Fruit fly (Drosophila melanogaster): ENCODE data around the gene Pino.

Gene Pino

DNA sequence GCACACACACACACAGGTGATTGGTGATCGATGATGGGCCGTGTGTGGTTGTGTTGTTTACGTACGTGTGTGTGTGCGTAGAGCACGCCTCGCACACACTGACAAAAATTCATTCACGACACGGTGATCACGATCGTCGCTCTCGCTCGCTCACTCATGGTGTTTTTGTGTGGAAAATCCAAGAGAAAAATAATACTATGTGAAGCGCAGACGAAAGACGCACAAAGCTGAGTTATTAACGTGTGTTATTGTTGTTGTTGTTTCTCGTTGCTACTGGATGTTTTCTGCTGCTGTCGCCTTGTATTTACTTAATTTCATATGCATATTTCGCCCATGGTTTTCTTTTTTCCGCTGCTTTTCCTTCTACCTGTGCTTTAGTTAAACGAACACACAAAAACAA, 51.7 kb downstream of the Pino start:
- TF ChIP-seq CG8478 (optimal IDR thresholded peaks at IDR 0.05) = peak; percentile 40
- no peak for TF ChIP-seq EcR (GFP tag; optimal IDR thresholded peaks at IDR 0.05)

dm6 chr2L:1075753-1076152, 53.0 kb downstream of the Pino start:
- TF ChIP-seq pan (optimal IDR thresholded peaks at IDR 0.05) = peak; percentile 69
- TF ChIP-seq usp (GFP tag; optimal IDR thresholded peaks at IDR 0.05) = no peak

dm6 chr2L:1074180-1074864, 54.4 kb downstream of the Pino start:
- no peak for TF ChIP-seq pan (optimal IDR thresholded peaks at IDR 0.05)

DNA sequence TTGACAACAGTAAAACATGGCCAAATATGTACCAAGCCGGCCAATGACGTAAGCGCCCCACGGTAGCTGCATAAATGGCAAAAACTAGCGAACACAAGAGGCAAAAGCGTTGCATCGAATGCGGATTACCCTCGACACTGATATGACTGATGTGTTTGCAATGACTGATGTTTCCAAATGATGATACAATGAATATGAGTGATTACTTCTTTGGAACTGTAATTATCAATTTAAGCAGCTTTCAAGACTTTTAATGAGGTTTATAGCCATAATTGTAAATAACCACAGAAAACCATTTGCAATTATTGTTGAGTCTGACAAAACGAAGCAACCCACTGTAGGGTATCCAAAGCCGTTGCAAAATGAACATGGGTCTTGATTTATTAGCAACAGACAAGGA, 55.2 kb downstream of the Pino start:
- TF ChIP-seq usp (GFP tag; optimal IDR thresholded peaks at IDR 0.05) = no peak
- no peak for TF ChIP-seq CG8478 (optimal IDR thresholded peaks at IDR 0.05)
- no peak for TF ChIP-seq psq (optimal IDR thresholded peaks at IDR 0.05)
- no peak for TF ChIP-seq EcR (GFP tag; optimal IDR thresholded peaks at IDR 0.05)
- TF ChIP-seq Dll (optimal IDR thresholded peaks at IDR 0.05) = no peak
- TF ChIP-seq pan (optimal IDR thresholded peaks at IDR 0.05) = no peak

- TF ChIP-seq EcR (GFP tag; optimal IDR thresholded peaks at IDR 0.05) (no peak), usp (GFP tag; optimal IDR thresholded peaks at IDR 0.05) (no peak)
Measured at dm6 chr2L:1072184-1072583, 56.6 kb downstream of the Pino start.

dm6 chr2L:1070941-1071340, 57.8 kb downstream of the Pino start:
- no peak for TF ChIP-seq Dll (optimal IDR thresholded peaks at IDR 0.05)
- no peak for TF ChIP-seq CG8478 (optimal IDR thresholded peaks at IDR 0.05)

DNA sequence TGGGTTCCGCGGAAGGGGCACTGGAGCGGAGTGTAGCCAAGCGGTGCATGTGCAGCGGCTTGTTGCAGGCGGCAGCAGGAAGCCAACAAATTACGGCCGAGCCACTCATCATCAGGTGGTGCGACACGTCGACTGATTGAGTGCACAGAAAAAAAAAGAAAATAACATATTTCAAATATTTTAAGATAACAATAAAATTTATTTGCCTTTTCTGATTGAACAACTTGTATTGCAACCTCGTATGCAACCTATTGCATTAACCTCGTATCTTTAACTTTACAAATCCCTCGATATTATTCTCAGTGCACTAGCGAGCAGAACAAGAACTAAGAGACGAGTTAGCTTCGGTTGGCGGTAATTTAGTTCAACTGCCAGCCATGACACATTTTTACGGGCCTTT, 58.4 kb downstream of the Pino start:
- no peak for TF ChIP-seq usp (GFP tag; optimal IDR thresholded peaks at IDR 0.05)
- TF ChIP-seq psq (optimal IDR thresholded peaks at IDR 0.05) = no peak
- no peak for TF ChIP-seq CG8478 (optimal IDR thresholded peaks at IDR 0.05)
- no peak for TF ChIP-seq EcR (GFP tag; optimal IDR thresholded peaks at IDR 0.05)
- no peak for TF ChIP-seq Dll (optimal IDR thresholded peaks at IDR 0.05)
- TF ChIP-seq pan (optimal IDR thresholded peaks at IDR 0.05) = no peak

DNA sequence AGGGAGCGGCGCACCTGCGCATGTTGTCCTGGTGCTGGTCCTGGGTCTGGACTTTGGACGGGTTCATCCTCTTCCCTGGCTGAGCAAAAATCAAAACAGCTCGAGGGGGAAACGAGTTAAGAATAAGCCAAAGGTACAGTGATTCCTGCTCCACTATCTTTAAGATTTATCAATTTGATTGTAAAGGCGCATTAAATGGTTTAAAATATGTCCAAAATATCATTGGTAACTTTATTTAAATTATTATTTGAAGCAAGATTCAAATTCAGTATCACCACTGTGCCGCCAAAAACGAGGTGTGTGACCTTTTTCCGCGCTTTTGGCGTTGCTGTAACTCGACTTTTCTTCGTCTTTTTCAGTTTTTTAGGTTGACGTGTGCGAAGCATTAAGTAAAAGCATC, 59.3 kb downstream of the Pino start:
- no peak for TF ChIP-seq EcR (GFP tag; optimal IDR thresholded peaks at IDR 0.05)
- no peak for TF ChIP-seq usp (GFP tag; optimal IDR thresholded peaks at IDR 0.05)
- TF ChIP-seq pan (optimal IDR thresholded peaks at IDR 0.05) = no peak
- TF ChIP-seq CG8478 (optimal IDR thresholded peaks at IDR 0.05) = no peak
- no peak for TF ChIP-seq Dll (optimal IDR thresholded peaks at IDR 0.05)
- TF ChIP-seq psq (optimal IDR thresholded peaks at IDR 0.05) = no peak

- TF ChIP-seq Dll (optimal IDR thresholded peaks at IDR 0.05) = no peak
Measured at dm6 chr2L:1068517-1069107, 60.1 kb downstream of the Pino start.

DNA sequence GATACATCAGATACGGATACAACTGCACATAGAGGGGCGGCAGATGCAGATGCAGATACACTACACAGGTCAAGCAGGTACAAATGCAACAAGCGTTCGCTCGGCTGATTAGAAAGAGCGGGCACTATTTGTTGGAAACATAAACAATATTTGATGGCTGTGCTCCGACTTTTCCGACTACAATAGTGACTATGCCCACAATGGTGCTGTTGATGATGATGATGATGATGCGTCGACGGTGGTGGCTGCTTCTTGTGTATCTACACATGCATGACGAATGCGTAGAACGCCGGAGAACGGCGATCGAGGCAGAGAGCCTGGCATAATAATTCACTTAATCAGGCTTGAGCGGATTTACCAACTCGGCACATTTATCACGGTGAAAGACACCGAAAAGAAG, 60.7 kb downstream of the Pino start:
- no peak for TF ChIP-seq EcR (GFP tag; optimal IDR thresholded peaks at IDR 0.05)
- no peak for TF ChIP-seq psq (optimal IDR thresholded peaks at IDR 0.05)
- TF ChIP-seq CG8478 (optimal IDR thresholded peaks at IDR 0.05) = no peak
- TF ChIP-seq pan (optimal IDR thresholded peaks at IDR 0.05) = no peak
- TF ChIP-seq Dll (optimal IDR thresholded peaks at IDR 0.05) = no peak
- TF ChIP-seq usp (GFP tag; optimal IDR thresholded peaks at IDR 0.05) = no peak

- TF ChIP-seq Dll (optimal IDR thresholded peaks at IDR 0.05) (no peak), CG8478 (optimal IDR thresholded peaks at IDR 0.05) (no peak), psq (optimal IDR thresholded peaks at IDR 0.05) (no peak), pan (optimal IDR thresholded peaks at IDR 0.05) (no peak), EcR (GFP tag; optimal IDR thresholded peaks at IDR 0.05) (no peak), usp (GFP tag; optimal IDR thresholded peaks at IDR 0.05) (no peak)
Measured at dm6 chr2L:1066330-1066729, 62.4 kb downstream of the Pino start.

DNA sequence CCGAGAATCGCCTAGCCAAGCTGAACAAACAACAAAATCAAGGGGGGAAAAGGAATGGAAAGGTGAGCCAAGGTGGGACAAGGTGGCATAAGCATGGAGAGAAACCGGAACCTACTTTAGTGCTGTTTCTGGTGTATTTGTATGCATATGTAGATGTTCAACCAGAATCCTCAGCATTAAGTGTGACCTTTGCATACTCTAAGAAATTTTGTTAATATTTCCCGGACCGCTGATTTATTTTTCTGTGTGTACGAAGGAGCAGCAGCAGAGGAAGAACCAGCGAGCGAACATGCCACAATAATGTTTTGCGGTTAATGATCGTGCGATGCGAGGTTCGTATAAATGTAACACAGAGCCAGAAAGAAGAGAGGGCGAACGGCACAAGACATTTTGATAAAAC, 63.7 kb downstream of the Pino start:
- TF ChIP-seq usp (GFP tag; optimal IDR thresholded peaks at IDR 0.05) (no peak), psq (optimal IDR thresholded peaks at IDR 0.05) (no peak), Dll (optimal IDR thresholded peaks at IDR 0.05) (no peak), pan (optimal IDR thresholded peaks at IDR 0.05) (no peak), CG8478 (optimal IDR thresholded peaks at IDR 0.05) (no peak), EcR (GFP tag; optimal IDR thresholded peaks at IDR 0.05) (no peak)
